Fruit fly (Drosophila melanogaster): ENCODE data around the gene RabX6.

Gene RabX6

DNA sequence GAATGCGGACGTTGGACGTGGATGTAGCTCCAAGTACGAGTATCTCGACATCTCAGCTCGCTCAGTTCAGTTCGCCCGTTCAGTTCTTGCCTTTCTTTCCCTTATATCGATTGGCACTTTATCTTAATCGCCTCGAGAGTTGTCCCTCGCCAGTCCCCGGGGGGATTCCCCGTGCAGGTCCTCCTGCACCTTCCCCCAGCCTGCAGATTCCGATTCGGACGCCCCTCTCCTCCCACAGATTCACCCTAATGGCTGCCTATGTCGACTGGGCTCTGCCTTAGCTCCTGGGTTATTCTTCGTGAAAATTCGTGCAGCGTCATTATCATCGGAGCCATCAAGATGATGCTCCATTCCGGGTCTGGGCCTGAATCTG is 6.7 kb downstream of the RabX6 start:
- TF ChIP-seq D1 (tag; optimal IDR thresholded peaks at IDR 0.05) (no peak), CG8301 (tag; optimal IDR thresholded peaks at IDR 0.05) (no peak), CG13204 (GFP tag; optimal IDR thresholded peaks at IDR 0.05) (no peak), CG9948 (tag; optimal IDR thresholded peaks at IDR 0.05) (no peak), CG17806 (tag; optimal IDR thresholded peaks at IDR 0.05) (no peak), Snoo (tag; optimal IDR thresholded peaks at IDR 0.05) (no peak), Pif1A (GFP tag; optimal IDR thresholded peaks at IDR 0.05) (no peak), Pif1B (GFP tag; optimal IDR thresholded peaks at IDR 0.05) (no peak), CG8159 (tag; optimal IDR thresholded peaks at IDR 0.05) (no peak), rn (GFP tag; IDR thresholded peaks at IDR 0.05) (no peak), gl (tag; optimal IDR thresholded peaks at IDR 0.05) (no peak), CG14655 (GFP tag; optimal IDR thresholded peaks at IDR 0.05) (no peak), Ets98B (GFP tag; IDR thresholded peaks at IDR 0.05) (no peak), CG15710 (tag; optimal IDR thresholded peaks at IDR 0.05) (no peak), CG10348 (GFP tag; IDR thresholded peaks at IDR 0.05) (no peak), fd96Ca (GFP tag; IDR thresholded peaks at IDR 0.05) (no peak)

DNA sequence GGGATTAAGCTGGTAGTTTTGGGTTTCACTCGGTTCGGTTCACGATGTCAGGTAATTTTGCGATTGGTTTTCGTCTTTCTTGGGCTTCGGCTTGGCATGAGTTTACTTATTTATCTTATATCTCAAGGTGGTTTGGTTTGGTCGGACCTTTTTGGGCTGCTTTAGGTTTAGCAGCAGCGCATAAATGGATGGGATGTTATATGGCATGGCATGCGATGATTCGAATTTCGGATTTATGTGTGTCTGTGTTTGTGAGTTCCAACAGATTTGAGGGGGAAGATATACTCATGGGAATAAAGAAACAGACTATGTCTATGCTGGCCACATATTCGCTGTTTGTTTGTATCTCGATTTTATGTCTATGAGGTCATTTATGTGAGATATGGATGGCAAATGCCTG is 7.4 kb downstream of the RabX6 start:
- TF ChIP-seq CG17806 (tag; optimal IDR thresholded peaks at IDR 0.05), result no peak
- TF ChIP-seq Pif1B (GFP tag; optimal IDR thresholded peaks at IDR 0.05), result no peak
- TF ChIP-seq Snoo (tag; optimal IDR thresholded peaks at IDR 0.05), result no peak
- TF ChIP-seq Pif1A (GFP tag; optimal IDR thresholded peaks at IDR 0.05), result no peak
- TF ChIP-seq CG13204 (GFP tag; optimal IDR thresholded peaks at IDR 0.05), result no peak
- no peak for TF ChIP-seq rn (GFP tag; IDR thresholded peaks at IDR 0.05)
- TF ChIP-seq Ets98B (GFP tag; IDR thresholded peaks at IDR 0.05), result no peak

DNA sequence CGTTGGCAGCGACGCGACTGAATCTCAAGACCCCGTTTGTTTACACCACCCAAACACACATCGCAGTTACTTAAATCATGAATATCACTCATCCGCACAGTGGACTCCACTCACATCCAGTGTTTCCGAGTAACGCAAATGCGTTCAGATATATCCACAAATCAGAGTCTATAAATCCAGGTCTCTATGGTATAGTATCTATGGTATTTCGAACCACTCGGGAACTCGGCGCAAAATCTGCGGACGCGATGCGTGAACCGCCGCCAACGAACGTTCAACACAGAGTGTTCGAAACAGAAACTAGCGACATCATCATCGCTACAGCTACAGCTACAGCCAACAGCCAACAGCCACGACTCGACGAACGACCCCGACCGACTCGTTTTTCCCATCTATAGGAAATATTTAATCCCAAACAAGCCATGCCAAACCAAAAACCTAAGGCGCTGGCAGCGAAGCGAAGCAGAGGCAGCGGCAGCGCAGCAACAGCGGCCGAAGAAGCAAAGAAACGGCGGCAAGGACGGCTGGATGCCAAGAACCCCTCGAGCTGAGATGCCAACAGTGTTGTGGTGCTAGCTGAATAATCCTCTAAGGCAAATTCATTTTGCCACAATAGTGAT is 8.5 kb downstream of the RabX6 start, which contains the start of gene CG13894:
Gene CG13894, minus strand, starts transcription at position 397 of the 620 bp plus-strand sequence.
- TF ChIP-seq CG4496 (GFP tag; IDR thresholded peaks at IDR 0.05), result no peak
- no peak for TF ChIP-seq CG34367 (tag; optimal IDR thresholded peaks at IDR 0.05)
- TF ChIP-seq CG9948 (tag; optimal IDR thresholded peaks at IDR 0.05), result no peak
- TF ChIP-seq CG8301 (tag; optimal IDR thresholded peaks at IDR 0.05), result no peak
- no peak for TF ChIP-seq CG10348 (GFP tag; IDR thresholded peaks at IDR 0.05)
- no peak for TF ChIP-seq CG12605 (GFP tag; IDR thresholded peaks at IDR 0.05)
- TF ChIP-seq Ets98B (GFP tag; IDR thresholded peaks at IDR 0.05), result no peak; the same call in 1 of the 2 replicates
- no peak for TF ChIP-seq D1 (tag; optimal IDR thresholded peaks at IDR 0.05)

DNA sequence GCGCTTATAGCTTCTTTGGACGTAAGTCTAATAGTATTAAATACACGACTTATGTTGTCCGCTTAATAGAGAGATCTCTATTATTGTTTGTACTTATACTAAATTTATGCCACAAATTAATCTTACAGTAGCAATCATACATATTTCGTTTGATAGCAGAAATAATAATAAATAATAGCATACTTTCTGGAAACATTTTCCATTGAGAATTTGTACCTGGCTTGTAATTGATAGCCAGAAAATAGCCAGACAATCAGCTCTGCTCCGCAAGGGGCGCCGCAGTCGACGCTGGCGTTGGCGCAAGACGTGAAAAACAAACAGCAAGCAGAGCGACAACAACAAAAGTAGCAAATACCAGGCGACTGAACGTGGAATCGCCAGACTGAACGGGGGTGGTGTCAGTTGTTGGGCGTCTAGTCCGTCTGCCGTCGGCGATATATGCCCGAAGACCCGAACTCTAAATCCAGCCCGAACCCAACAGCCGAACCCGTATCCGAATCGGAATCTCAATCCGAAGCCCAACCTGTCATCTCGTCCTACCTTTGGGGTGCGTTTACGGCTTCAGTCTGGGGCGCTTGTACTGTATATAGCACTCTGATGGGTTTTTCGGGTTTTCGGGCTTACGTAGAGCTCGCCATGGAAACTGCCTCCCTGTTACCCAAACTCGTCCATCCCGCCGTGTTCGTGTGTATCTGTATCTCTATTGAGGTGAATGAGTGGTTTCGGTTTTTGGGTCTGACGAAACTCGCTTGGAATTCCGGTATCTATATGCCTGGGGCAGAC is 9.2 kb downstream of the RabX6 start:
- TF ChIP-seq Pif1A (GFP tag; optimal IDR thresholded peaks at IDR 0.05) (peak; percentile 15), CG4496 (GFP tag; IDR thresholded peaks at IDR 0.05) (no peak), CG10348 (GFP tag; IDR thresholded peaks at IDR 0.05) (no peak), CG15710 (tag; optimal IDR thresholded peaks at IDR 0.05) (peak; percentile 60), CG32121 (GFP tag; IDR thresholded peaks at IDR 0.05) (no peak), rn (GFP tag; IDR thresholded peaks at IDR 0.05) (no peak), CG8159 (tag; optimal IDR thresholded peaks at IDR 0.05) (peak; percentile 67), CG13204 (GFP tag; optimal IDR thresholded peaks at IDR 0.05) (peak; percentile 18), D1 (tag; optimal IDR thresholded peaks at IDR 0.05) (peak; percentile 48), Snoo (tag; optimal IDR thresholded peaks at IDR 0.05) (peak; percentile 33), Ets98B (GFP tag; IDR thresholded peaks at IDR 0.05) (peak; percentile 18; the same call in 1 of the 2 replicates), fd96Ca (GFP tag; IDR thresholded peaks at IDR 0.05) (no peak), Pif1B (GFP tag; optimal IDR thresholded peaks at IDR 0.05) (peak; percentile 33), CG9948 (tag; optimal IDR thresholded peaks at IDR 0.05) (peak; percentile 41), CG14655 (GFP tag; optimal IDR thresholded peaks at IDR 0.05) (peak; percentile 74), EcR (GFP tag; optimal IDR thresholded peaks at IDR 0.05) (peak; percentile 68), CG8301 (tag; optimal IDR thresholded peaks at IDR 0.05) (peak; percentile 47), CG34367 (tag; optimal IDR thresholded peaks at IDR 0.05) (peak; percentile 61), CG17806 (tag; optimal IDR thresholded peaks at IDR 0.05) (peak; percentile 42)

DNA sequence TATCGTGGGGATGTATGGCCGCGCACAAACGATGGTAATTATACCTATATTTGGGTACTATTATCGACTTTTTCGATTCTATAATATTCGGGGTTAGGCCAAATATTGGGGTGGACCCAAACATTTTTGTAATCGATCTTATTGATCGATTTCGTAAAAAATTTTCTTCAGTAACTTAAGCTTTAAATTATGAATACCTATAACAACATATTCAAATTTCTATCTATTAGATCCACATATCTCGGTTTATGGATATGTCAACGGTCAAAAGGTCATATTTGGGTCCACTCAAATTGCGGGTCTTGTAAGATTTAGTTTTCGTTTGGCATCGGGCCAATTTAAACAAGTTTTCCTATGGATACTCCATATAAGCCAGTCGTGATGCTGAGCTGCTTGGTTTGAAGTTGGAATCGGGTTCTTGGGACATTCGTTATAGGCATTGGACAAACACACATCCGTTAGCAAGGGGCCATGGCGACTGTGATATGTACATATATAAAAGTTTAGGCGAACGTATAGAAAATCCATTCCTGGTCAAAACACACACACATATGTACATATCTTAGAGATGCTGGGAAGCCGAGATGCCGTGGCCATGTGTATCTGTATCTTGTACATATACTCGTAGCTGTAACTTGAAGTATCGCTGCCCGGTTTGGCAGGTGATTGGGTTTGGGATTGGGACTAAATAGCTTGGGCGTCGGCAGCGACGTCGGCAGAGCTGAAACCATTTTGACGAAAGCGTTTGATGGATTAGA is 10.0 kb downstream of the RabX6 start:
- TF ChIP-seq CG14655 (GFP tag; optimal IDR thresholded peaks at IDR 0.05) (peak; percentile 46), CG34367 (tag; optimal IDR thresholded peaks at IDR 0.05) (peak; percentile 6), CG8159 (tag; optimal IDR thresholded peaks at IDR 0.05) (peak; percentile 91), CG17806 (tag; optimal IDR thresholded peaks at IDR 0.05) (peak; percentile 38), CG10348 (GFP tag; IDR thresholded peaks at IDR 0.05) (no peak), CG9948 (tag; optimal IDR thresholded peaks at IDR 0.05) (peak; percentile 26), CG8301 (tag; optimal IDR thresholded peaks at IDR 0.05) (peak; percentile 45), CG12605 (GFP tag; IDR thresholded peaks at IDR 0.05) (peak; percentile 58), CG13204 (GFP tag; optimal IDR thresholded peaks at IDR 0.05) (no peak), fd96Ca (GFP tag; IDR thresholded peaks at IDR 0.05) (0 out of 3 replicates have a peak, but pooled peaks have one; percentile 12), Pif1B (GFP tag; optimal IDR thresholded peaks at IDR 0.05) (peak; percentile 23), CG15710 (tag; optimal IDR thresholded peaks at IDR 0.05) (no peak), Ets98B (GFP tag; IDR thresholded peaks at IDR 0.05) (peak; percentile 59), Snoo (tag; optimal IDR thresholded peaks at IDR 0.05) (no peak), CG32121 (GFP tag; IDR thresholded peaks at IDR 0.05) (peak; percentile 25; the same call in 1 of the 2 replicates), CG4496 (GFP tag; IDR thresholded peaks at IDR 0.05) (peak; percentile 57; the same call in 2 of the 3 replicates), Pif1A (GFP tag; optimal IDR thresholded peaks at IDR 0.05) (peak; percentile 62), D1 (tag; optimal IDR thresholded peaks at IDR 0.05) (no peak)
